Fruit fly (Drosophila melanogaster) whole organism, embryonic: Measurements from ENCODE around the gene ind.
A peak's percentile ranks its signal among the peaks of the same experiment; 100 is the strongest.

Experiments
- Antp ChIP-seq: fragments of 200-800 bp; sonication (Bioruptor generic); optimal IDR thresholded peaks from 3 replicates; lab custom pipeline; 2016; ENCODE audit warnings: missing biosample characterization, missing genetic modification characterization
- Awh ChIP-seq: fragments of 200-800 bp; sonication (Bioruptor generic); IDR thresholded peaks from 2 replicates; pipeline ENCODE4, ENCODE4 v1.3.6; 2022; ENCODE audit warnings: missing biosample characterization, missing genetic modification characterization
- Bdp1 ChIP-seq: fragments of 200-800 bp; sonication (Bioruptor generic); optimal IDR thresholded peaks from 3 replicates; lab custom pipeline; 2016; ENCODE audit warnings: missing biosample characterization, missing genetic modification characterization
- CG11093 ChIP-seq: fragments of 200-800 bp; sonication (Bioruptor generic); IDR thresholded peaks from 3 replicates; pipeline ENCODE4 v1.3.6; 2022; ENCODE audit warnings: missing biosample characterization, missing genetic modification characterization
- CG11247 ChIP-seq: fragments of 200-800 bp; sonication (Bioruptor generic); IDR thresholded peaks from 2 replicates; pipeline ENCODE4 v1.3.6; 2022; ENCODE audit warnings: missing biosample characterization, missing genetic modification characterization
- CG12104 ChIP-seq: fragments of 200-800 bp; sonication (Bioruptor generic); optimal IDR thresholded peaks from 3 replicates; lab custom pipeline; 2016; ENCODE audit warnings: missing biosample characterization, missing genetic modification characterization
- CG1529 ChIP-seq: fragments of 200-800 bp; sonication (Bioruptor generic); optimal IDR thresholded peaks from 3 replicates; lab custom pipeline; 2018; ENCODE audit warnings: missing biosample characterization, missing genetic modification characterization
- CG17328 ChIP-seq: fragments of 200-800 bp; sonication (Bioruptor generic); IDR thresholded peaks from 2 replicates; pipeline ENCODE4 v1.3.6; 2022; ENCODE audit warnings: missing biosample characterization, missing genetic modification characterization
- CG17359 ChIP-seq: fragments of 200-800 bp; sonication (Bioruptor generic); optimal IDR thresholded peaks from 3 replicates; lab custom pipeline; 2018; ENCODE audit warnings: missing biosample characterization, mild to moderate bottlenecking, missing genetic modification characterization, moderate library complexity
- CG17568 ChIP-seq: fragments of 200-800 bp; sonication (Bioruptor generic); optimal IDR thresholded peaks from 2 replicates; lab custom pipeline; 2018; ENCODE audit warnings: missing biosample characterization, mild to moderate bottlenecking, missing genetic modification characterization, moderate library complexity
- CG18476 ChIP-seq: fragments of 200-800 bp; sonication (Bioruptor generic); optimal IDR thresholded peaks from 2 replicates; lab custom pipeline; 2016; ENCODE audit warnings: missing biosample characterization, mild to moderate bottlenecking, missing genetic modification characterization
- CG18599 ChIP-seq: fragments of 200-800 bp; sonication (Bioruptor generic); optimal IDR thresholded peaks from 3 replicates; lab custom pipeline; 2017; ENCODE audit warnings: missing biosample characterization, missing genetic modification characterization, mild to moderate bottlenecking, moderate library complexity, missing genetic modification reagents
- CG31224 ChIP-seq: fragments of 200-800 bp; sonication (Bioruptor generic); IDR thresholded peaks from 2 replicates; pipeline ENCODE4 v1.3.6; 2022; ENCODE audit warnings: missing biosample characterization, missing genetic modification characterization
- CG3726 ChIP-seq: fragments of 200-800 bp; sonication (Bioruptor generic); IDR thresholded peaks from 3 replicates; pipeline ENCODE4, ENCODE4 v1.3.6; 2022; ENCODE audit warnings: missing biosample characterization, missing genetic modification characterization
- CG4328 ChIP-seq: fragments of 200-800 bp; sonication (Bioruptor generic); optimal IDR thresholded peaks from 3 replicates; lab custom pipeline; 2017; ENCODE audit warnings: missing biosample characterization, missing genetic modification reagents, missing genetic modification characterization
- CG8290 ChIP-seq, 3 experiments: fragments of 200-800 bp; sonication (Bioruptor generic); optimal IDR thresholded peaks; 2 replicates each; lab custom pipeline; 2016 to 2019; ENCODE audit warnings: missing biosample characterization in 3 of 3, missing genetic modification characterization in 3 of 3, mild to moderate bottlenecking in 2 of 3, moderate library complexity in 1 of 3
- CG8388 ChIP-seq: fragments of 200-800 bp; sonication (Bioruptor generic); optimal IDR thresholded peaks from 2 replicates; lab custom pipeline; 2019; ENCODE audit warnings: missing biosample characterization, mild to moderate bottlenecking, missing genetic modification characterization, moderate library complexity
- CG9727 ChIP-seq: fragments of 200-800 bp; sonication (Bioruptor generic); optimal IDR thresholded peaks from 3 replicates; lab custom pipeline; 2017; ENCODE audit warnings: missing biosample characterization, mild to moderate bottlenecking, missing genetic modification characterization
- CG9817 ChIP-seq: fragments of 200-800 bp; sonication (Bioruptor generic); optimal IDR thresholded peaks from 2 replicates; lab custom pipeline; 2018; ENCODE audit warnings: missing biosample characterization, mild to moderate bottlenecking, missing genetic modification characterization, moderate library complexity
- Ets97D ChIP-seq: fragments of 200-800 bp; sonication (Bioruptor generic); optimal IDR thresholded peaks from 3 replicates; lab custom pipeline; 2016; ENCODE audit warnings: missing biosample characterization, missing genetic modification characterization
- Hmr ChIP-seq: fragments of 200-800 bp; sonication (Bioruptor generic); optimal IDR thresholded peaks from 3 replicates; lab custom pipeline; 2017; ENCODE audit warnings: mild to moderate bottlenecking, missing biosample characterization, missing genetic modification reagents, missing genetic modification characterization
- Hmx ChIP-seq: fragments of 200-800 bp; sonication (Bioruptor generic); optimal IDR thresholded peaks from 2 replicates; lab custom pipeline; 2016; ENCODE audit warnings: missing biosample characterization, missing genetic modification characterization
- Hr78 ChIP-seq, 2 experiments: fragments of 200-800 bp in 1 of 2; fragments of >200 bp in 1 of 2; sonication (Bioruptor generic) in 1 of 2; optimal IDR thresholded peaks; 2 replicates each; lab custom pipeline; 2017 to 2019; ENCODE audit warnings: missing biosample characterization in 2 of 2, missing genetic modification characterization in 2 of 2, mild to moderate bottlenecking in 1 of 2, moderate library complexity in 1 of 2
- Kr ChIP-seq: fragments of 200-800 bp; sonication (Bioruptor generic); optimal IDR thresholded peaks from 2 replicates; lab custom pipeline; 2017; ENCODE audit warnings: missing biosample characterization, mild to moderate bottlenecking, missing genetic modification characterization
- NC2α ChIP-seq: fragments of 200-800 bp; sonication (Bioruptor generic); optimal IDR thresholded peaks from 2 replicates; lab custom pipeline; 2016; ENCODE audit warnings: missing biosample characterization, missing genetic modification characterization
- Ravus ChIP-seq: fragments of 200-800 bp; sonication (Bioruptor generic); IDR thresholded peaks from 2 replicates; pipeline ENCODE4 v1.3.6; 2022; ENCODE audit warnings: missing biosample characterization, missing genetic modification characterization
- Sox102F ChIP-seq: fragments of 200-800 bp; sonication (Bioruptor generic); optimal IDR thresholded peaks from 2 replicates; lab custom pipeline; 2018; ENCODE audit warnings: missing biosample characterization, mild to moderate bottlenecking, missing genetic modification characterization, moderate library complexity
- Ssrp ChIP-seq: fragments of 200-800 bp; sonication (Bioruptor generic); optimal IDR thresholded peaks from 2 replicates; lab custom pipeline; 2018; ENCODE audit warnings: missing biosample characterization, mild to moderate bottlenecking, missing genetic modification characterization, moderate library complexity
- Vsx1 ChIP-seq: fragments of 200-800 bp; sonication (Bioruptor generic); optimal IDR thresholded peaks from 2 replicates; lab custom pipeline; 2017; ENCODE audit warnings: missing biosample characterization, mild to moderate bottlenecking, missing genetic modification characterization, missing genetic modification reagents
- ab ChIP-seq: fragments of 200-800 bp; sonication (Bioruptor generic); optimal IDR thresholded peaks from 2 replicates; lab custom pipeline; 2016; ENCODE audit warnings: missing biosample characterization, missing genetic modification characterization
- bcd ChIP-seq: fragments of 200-800 bp; sonication (Bioruptor generic); optimal IDR thresholded peaks from 2 replicates; lab custom pipeline; 2017; ENCODE audit warnings: missing biosample characterization, mild to moderate bottlenecking, missing genetic modification characterization
- dmrt11E ChIP-seq: fragments of 200-800 bp; sonication (Bioruptor generic); optimal IDR thresholded peaks from 3 replicates; lab custom pipeline; 2018; ENCODE audit warnings: missing biosample characterization, mild to moderate bottlenecking, missing genetic modification characterization, moderate library complexity
- dysf ChIP-seq: fragments of 200-800 bp; sonication (Bioruptor generic); IDR thresholded peaks from 3 replicates; pipeline ENCODE4 v1.3.6; 2022; ENCODE audit warnings: missing biosample characterization, missing genetic modification characterization
- gfzf ChIP-seq: fragments of 200-800 bp; sonication (Bioruptor generic); optimal IDR thresholded peaks from 2 replicates; lab custom pipeline; 2016; ENCODE audit warnings: missing biosample characterization, mild to moderate bottlenecking, missing genetic modification characterization, moderate library complexity
- h ChIP-seq: fragments of >200 bp; optimal IDR thresholded peaks from 2 replicates; lab custom pipeline; 2017
- ham ChIP-seq: fragments of 200-800 bp; sonication (Bioruptor generic); IDR thresholded peaks from 2 replicates; pipeline ENCODE4 v1.3.6; 2022; ENCODE audit warnings: missing biosample characterization, missing genetic modification characterization
- insv ChIP-seq, 2 experiments: fragments of 200-800 bp; sonication (Bioruptor generic); optimal IDR thresholded peaks; 3 replicates each; lab custom pipeline; 2016 to 2018; ENCODE audit warnings: missing biosample characterization in 2 of 2, missing genetic modification characterization in 2 of 2
- jumu ChIP-seq: fragments of 200-800 bp; sonication (Bioruptor generic); optimal IDR thresholded peaks from 3 replicates; lab custom pipeline; 2016; ENCODE audit warnings: missing biosample characterization, missing genetic modification characterization
- nerfin-1 ChIP-seq: fragments of 200-800 bp; sonication (Bioruptor generic); optimal IDR thresholded peaks from 3 replicates; lab custom pipeline; 2019; ENCODE audit warnings: missing biosample characterization, mild to moderate bottlenecking, missing genetic modification characterization, moderate library complexity
- pfk ChIP-seq: fragments of 200-800 bp; sonication (Bioruptor generic); optimal IDR thresholded peaks from 2 replicates; lab custom pipeline; 2018; ENCODE audit warnings: missing biosample characterization, mild to moderate bottlenecking, missing genetic modification characterization, moderate library complexity
- pnt ChIP-seq: fragments of 200-800 bp; sonication (Bioruptor generic); optimal IDR thresholded peaks from 3 replicates; lab custom pipeline; 2016; ENCODE audit warnings: missing biosample characterization, missing genetic modification characterization
- pzg ChIP-seq: fragments of 200-800 bp; sonication (Bioruptor generic); optimal IDR thresholded peaks from 3 replicates; lab custom pipeline; 2018; ENCODE audit warnings: missing biosample characterization, mild to moderate bottlenecking, missing genetic modification characterization, moderate library complexity
- run ChIP-seq: fragments of 200-800 bp; sonication (Bioruptor generic); optimal IDR thresholded peaks from 3 replicates; lab custom pipeline; 2018; ENCODE audit warnings: missing biosample characterization, mild to moderate bottlenecking, missing genetic modification characterization
- scrt ChIP-seq: fragments of 200-800 bp; sonication (Bioruptor generic); optimal IDR thresholded peaks from 2 replicates; lab custom pipeline; 2018; ENCODE audit warnings: missing biosample characterization, mild to moderate bottlenecking, missing genetic modification characterization, moderate library complexity
- trh ChIP-seq: fragments of 200-800 bp; sonication (Bioruptor generic); optimal IDR thresholded peaks from 2 replicates; lab custom pipeline; 2016; ENCODE audit warnings: missing biosample characterization, missing genetic modification characterization
- twi ChIP-seq: fragments of 200-800 bp; optimal IDR thresholded peaks from 2 replicates; lab custom pipeline; 2019; ENCODE audit warnings: missing biosample characterization, mild to moderate bottlenecking, missing genetic modification characterization, moderate library complexity
- z ChIP-seq: fragments of 200-800 bp; sonication (Bioruptor generic); IDR thresholded peaks from 3 replicates; pipeline ENCODE4 v1.3.6; 2022; ENCODE audit warnings: missing biosample characterization, missing genetic modification characterization
- zf30C ChIP-seq: fragments of 200-800 bp; sonication (Bioruptor generic); optimal IDR thresholded peaks from 3 replicates; lab custom pipeline; 2018; ENCODE audit warnings: missing biosample characterization, mild to moderate bottlenecking, missing genetic modification characterization

Gene ind

dm6 chr3L:14999284-15000019, 44.3 kb downstream of the ind start, which contains the start of the genes mRpL39 and Prosbeta2 (continued):
- TF ChIP-seq Ets97D (GFP tag; lab: Kevin White, UChicago) (no peak), z (GFP tag; lab: Robert Waterston, UW) (no peak), Hmr (GFP tag; lab: Kevin White, UChicago) (peak; percentile 21), pzg (GFP tag; lab: Kevin White, UChicago) (peak; percentile 35), h (no peak), CG12104 (peak; percentile 7), CG9727 (peak; percentile 47), nerfin-1 (tag; lab: Kevin White, UChicago) (no peak), CG31224 (GFP tag; lab: Robert Waterston, UW) (no peak; the same call in 1 of the 2 replicates), Sox102F (GFP tag; lab: Kevin White, UChicago) (no peak), bcd (GFP tag; lab: Kevin White, UChicago) (peak; percentile 44), scrt (GFP tag; lab: Kevin White, UChicago) (peak; percentile 59), zf30C (no peak), ab (GFP tag; lab: Kevin White, UChicago) (no peak), CG17328 (GFP tag; lab: Robert Waterston, UW) (no peak; the same call in 1 of the 2 replicates), Hmx (no peak), CG8388 (GFP tag; lab: Kevin White, UChicago) (peak; percentile 9), twi (no peak), CG11247 (GFP tag; lab: Robert Waterston, UW) (peak; percentile 47; the same call in 1 of the 2 replicates), CG3726 (GFP tag; lab: Robert Waterston, UW) (no peak), CG18476 (GFP tag; lab: Kevin White, UChicago) (peak; percentile 22), CG17568 (GFP tag; lab: Kevin White, UChicago) (no peak), Kr (GFP tag; lab: Kevin White, UChicago) (no peak), CG4328 (GFP tag; lab: Kevin White, UChicago) (no peak), Ssrp (tag; lab: Kevin White, UChicago) (no peak), trh (GFP tag; lab: Kevin White, UChicago) (no peak), insv (GFP tag; optimal IDR thresholded peaks at IDR 0.05; lab: Kevin White, UChicago) (no peak), CG18599 (GFP tag; lab: Kevin White, UChicago) (peak; percentile 58), Antp (GFP tag; lab: Kevin White, UChicago) (no peak), CG9817 (tag; lab: Kevin White, UChicago) (peak; percentile 46), CG11093 (GFP tag; lab: Robert Waterston, UW) (peak; percentile 38; the same call in 1 of the 3 replicates), run (tag; lab: Kevin White, UChicago) (no peak), jumu (no peak), CG8290 (GFP tag; optimal IDR thresholded peaks at IDR 0.05; lab: Kevin White, UChicago) (no peak), CG8290 (tag; optimal IDR thresholded peaks at IDR 0.05; lab: Kevin White, UChicago) (no peak), ham (GFP tag; lab: Robert Waterston, UW) (no peak), pfk (GFP tag; lab: Kevin White, UChicago) (no peak), dysf (peak; percentile 77), gfzf (GFP tag; lab: Kevin White, UChicago) (no peak), Ravus (GFP tag; lab: Robert Waterston, UW) (0 out of 2 replicates have a peak, but pooled peaks have one; percentile 15), CG17359 (tag; lab: Kevin White, UChicago) (peak; percentile 15), Awh (GFP tag; lab: Robert Waterston, UW) (0 out of 2 replicates have a peak, but pooled peaks have one; percentile 56), pnt (no peak), NC2α (GFP tag; lab: Kevin White, UChicago) (no peak), dmrt11E (tag; lab: Kevin White, UChicago) (no peak), Hr78 (GFP tag; optimal IDR thresholded peaks at IDR 0.05; lab: Kevin White, UChicago) (no peak), Bdp1 (GFP tag; lab: Kevin White, UChicago) (no peak), Vsx1 (no peak), CG1529 (GFP tag; lab: Kevin White, UChicago) (no peak)
